Fruit fly (Drosophila melanogaster) whole organism, adult: Measurements from ENCODE around the gene Prp18.

Experiments used
- CG11617 ChIP-seq: fragments of 200-800 bp; sonication (Bioruptor generic); optimal IDR thresholded peaks from 2 replicates; lab custom pipeline; 2017; ENCODE audit warnings: mild to moderate bottlenecking, missing biosample characterization, missing genetic modification reagents, missing genetic modification characterization
- Clk ChIP-seq: fragments of 200-800 bp; sonication (Bioruptor generic); optimal IDR thresholded peaks from 2 replicates; lab custom pipeline; 2017; ENCODE audit warnings: missing biosample characterization, missing genetic modification characterization
- kay ChIP-seq: fragments of 200-800 bp; sonication (Bioruptor generic); peaks from one replicate; lab custom pipeline; 2016; ENCODE audit warnings: missing biosample characterization, missing genetic modification characterization, borderline replicate concordance
- pad ChIP-seq: fragments of 200-800 bp; sonication (Bioruptor generic); optimal IDR thresholded peaks from 3 replicates; lab custom pipeline; 2017; ENCODE audit warnings: missing biosample characterization, missing genetic modification characterization, mild to moderate bottlenecking, moderate library complexity, missing genetic modification reagents
- tj ChIP-seq: fragments of 200-800 bp; sonication (Bioruptor generic); optimal IDR thresholded peaks from 3 replicates; lab custom pipeline; 2017; ENCODE audit warnings: missing biosample characterization, mild to moderate bottlenecking, missing genetic modification characterization, moderate library complexity

Prp18 gene

dm6 chr3R:18980863-18981536, 50.1 kb downstream of the Prp18 start, which contains the start of the genes dnk and Smu1:
dnk (plus strand) TSS chr3R:18980995.
Smu1 (minus strand) TSS chr3R:18981324.
- TF ChIP-seq CG11617 (GFP tag; lab: Kevin White, UChicago) (peak; percentile 60), pad (GFP tag; lab: Kevin White, UChicago) (no peak), Clk (no peak), kay (GFP tag; lab: Kevin White, UChicago) (peak; percentile 90), tj (GFP tag; lab: Kevin White, UChicago) (peak; percentile 35)
